Worm (Caenorhabditis elegans): ENCODE measurements around the gene rfs-1.
A peak's percentile ranks its signal among the peaks of the same experiment; 100 is the strongest.

Gene rfs-1

ce11 chrIII:8190505-8190904 is 35.8 kb upstream of the rfs-1 start, which contains the start of gene C50C3.19:
C50C3.19 (plus strand) TSS chrIII:8190805.
- no peak for TF ChIP-seq dmd-4 (tag; optimal IDR thresholded peaks at IDR 0.05)
- TF ChIP-seq nhr-77 (tag; optimal IDR thresholded peaks at IDR 0.05): no peak
- no peak for TF ChIP-seq nhr-25 (tag; optimal IDR thresholded peaks at IDR 0.05)
- TF ChIP-seq nhr-10 (tag; optimal IDR thresholded peaks at IDR 0.05): no peak
- TF ChIP-seq lin-13 (GFP tag; optimal IDR thresholded peaks at IDR 0.05): no peak
- TF ChIP-seq ztf-11 (tag; optimal IDR thresholded peaks at IDR 0.05): no peak
- no peak for TF ChIP-seq lsy-2 (tag; optimal IDR thresholded peaks at IDR 0.05)
- TF ChIP-seq sem-4 (tag; optimal IDR thresholded peaks at IDR 0.05): no peak
- no peak for TF ChIP-seq nhr-11 (tag; optimal IDR thresholded peaks at IDR 0.05)
- no peak for TF ChIP-seq blmp-1 (tag; optimal IDR thresholded peaks at IDR 0.05; ENCODE audit: insufficient read depth)
- no peak for TF ChIP-seq gmeb-1 (tag; optimal IDR thresholded peaks at IDR 0.05)

- TF ChIP-seq elt-1 (tag; optimal IDR thresholded peaks at IDR 0.05): no peak
- no peak for TF ChIP-seq mbf-1 (tag; optimal IDR thresholded peaks at IDR 0.05)
- TF ChIP-seq lin-39 (tag; optimal IDR thresholded peaks at IDR 0.05): no peak
- TF ChIP-seq ceh-16 (tag; optimal IDR thresholded peaks at IDR 0.05): no peak
- no peak for TF ChIP-seq lin-11 (tag; optimal IDR thresholded peaks at IDR 0.05)
Measured at ce11 chrIII:8191695-8192094, 34.6 kb upstream of the rfs-1 start, which contains the start of gene C50C3.1. C50C3.1 (plus strand) TSS chrIII:8191995.

ce11 chrIII:8199060-8199459 is 27.2 kb upstream of the rfs-1 start:
- TF ChIP-seq alr-1 (tag; optimal IDR thresholded peaks at IDR 0.05) (no peak), unc-55 (GFP tag; optimal IDR thresholded peaks at IDR 0.05) (no peak)

- TF ChIP-seq lin-13 (GFP tag; optimal IDR thresholded peaks at IDR 0.05) (no peak), mbf-1 (tag; optimal IDR thresholded peaks at IDR 0.05) (no peak), gmeb-1 (tag; optimal IDR thresholded peaks at IDR 0.05) (no peak), crh-2 (tag; optimal IDR thresholded peaks at IDR 0.05) (no peak), elt-3 (tag; optimal IDR thresholded peaks at IDR 0.05) (no peak), sma-9 (GFP tag; optimal IDR thresholded peaks at IDR 0.05) (no peak), sma-9 (tag; optimal IDR thresholded peaks at IDR 0.05) (no peak), zag-1 (tag; optimal IDR thresholded peaks at IDR 0.05) (no peak), unc-39 (tag; optimal IDR thresholded peaks at IDR 0.05) (no peak), dmd-4 (tag; optimal IDR thresholded peaks at IDR 0.05) (no peak), aly-2 (tag; optimal IDR thresholded peaks at IDR 0.05) (no peak), mab-5 (tag; optimal IDR thresholded peaks at IDR 0.05) (no peak), nhr-6 (tag; optimal IDR thresholded peaks at IDR 0.05) (no peak), ZK546.5 (tag; optimal IDR thresholded peaks at IDR 0.05) (no peak), lin-11 (tag; optimal IDR thresholded peaks at IDR 0.05) (no peak), ama-1 (optimal IDR thresholded peaks at IDR 0.05) (no peak), R02D3.7 (tag; optimal IDR thresholded peaks at IDR 0.05) (no peak), blmp-1 (tag; optimal IDR thresholded peaks at IDR 0.05; ENCODE audit: insufficient read depth) (no peak)
Measured at ce11 chrIII:8201117-8201516, 25.2 kb upstream of the rfs-1 start, which contains the start of gene unc-36. unc-36 (minus strand) TSS chrIII:8201217.

- TF ChIP-seq mab-5 (tag; optimal IDR thresholded peaks at IDR 0.05) (peak; percentile 33), crh-2 (tag; optimal IDR thresholded peaks at IDR 0.05) (peak; percentile 49), F13H6.1 (tag; optimal IDR thresholded peaks at IDR 0.05) (peak; percentile 77), ama-1 (optimal IDR thresholded peaks at IDR 0.05) (no peak), zag-1 (tag; optimal IDR thresholded peaks at IDR 0.05) (peak; percentile 56), C34F6.9 (tag; optimal IDR thresholded peaks at IDR 0.05) (peak; percentile 74), nhr-12 (tag; optimal IDR thresholded peaks at IDR 0.05) (no peak), unc-55 (GFP tag; optimal IDR thresholded peaks at IDR 0.05) (peak; percentile 83), peb-1 (tag; optimal IDR thresholded peaks at IDR 0.05) (no peak), lsy-2 (tag; optimal IDR thresholded peaks at IDR 0.05) (peak in 1 of 2 experiments; percentile 68), Y55F3AM.14 (GFP tag; optimal IDR thresholded peaks at IDR 0.05) (peak; percentile 43), lin-13 (GFP tag; optimal IDR thresholded peaks at IDR 0.05) (peak; percentile 23), lin-11 (tag; optimal IDR thresholded peaks at IDR 0.05) (peak; percentile 30), elt-3 (tag; optimal IDR thresholded peaks at IDR 0.05) (no peak), sem-4 (tag; optimal IDR thresholded peaks at IDR 0.05) (peak; percentile 41), sma-9 (GFP tag; optimal IDR thresholded peaks at IDR 0.05) (peak; percentile 41), sma-9 (tag; optimal IDR thresholded peaks at IDR 0.05) (no peak), unc-62 (GFP tag; optimal IDR thresholded peaks at IDR 0.05) (no peak), nhr-129 (tag; optimal IDR thresholded peaks at IDR 0.05) (peak; percentile 46)
Measured at ce11 chrIII:8201760-8202159, 24.5 kb upstream of the rfs-1 start.
